Worm (Caenorhabditis elegans) whole organism, late embryonic: ENCODE data around the gene mup-4.

Source experiments
- Y22D7AL.16 ChIP-seq: sonication (generic microtip); optimal IDR thresholded peaks from 2 replicates; lab custom pipeline; 2016; ENCODE audit warnings: missing genetic modification characterization, missing compliant biosample characterization
- ama-1 ChIP-seq: fragments of 150-350 bp; optimal IDR thresholded peaks from 2 replicates; lab custom pipeline; 2014
- ceh-19 ChIP-seq: fragments of 200-800 bp; sonication (Bioruptor generic); optimal IDR thresholded peaks from 2 replicates; lab custom pipeline; 2018; ENCODE audit warnings: mild to moderate bottlenecking, missing genetic modification characterization, missing compliant biosample characterization
- ceh-9 ChIP-seq: sonication (generic microtip); optimal IDR thresholded peaks from 2 replicates; lab custom pipeline; 2016; ENCODE audit warnings: mild to moderate bottlenecking, missing genetic modification characterization, inconsistent platforms, missing compliant biosample characterization
- elt-2 ChIP-seq: sonication (generic microtip); optimal IDR thresholded peaks from 2 replicates; lab custom pipeline; 2016; ENCODE audit warnings: missing genetic modification reagents, missing genetic modification characterization, missing compliant biosample characterization
- pqm-1 ChIP-seq: sonication (generic microtip); optimal IDR thresholded peaks from 2 replicates; lab custom pipeline; 2016; ENCODE audit warnings: missing genetic modification characterization, missing compliant biosample characterization
- syd-9 ChIP-seq: sonication (generic microtip); optimal IDR thresholded peaks from 2 replicates; lab custom pipeline; 2016; ENCODE audit warnings: mild to moderate bottlenecking, missing genetic modification characterization, moderate library complexity, missing compliant biosample characterization

DNA sequence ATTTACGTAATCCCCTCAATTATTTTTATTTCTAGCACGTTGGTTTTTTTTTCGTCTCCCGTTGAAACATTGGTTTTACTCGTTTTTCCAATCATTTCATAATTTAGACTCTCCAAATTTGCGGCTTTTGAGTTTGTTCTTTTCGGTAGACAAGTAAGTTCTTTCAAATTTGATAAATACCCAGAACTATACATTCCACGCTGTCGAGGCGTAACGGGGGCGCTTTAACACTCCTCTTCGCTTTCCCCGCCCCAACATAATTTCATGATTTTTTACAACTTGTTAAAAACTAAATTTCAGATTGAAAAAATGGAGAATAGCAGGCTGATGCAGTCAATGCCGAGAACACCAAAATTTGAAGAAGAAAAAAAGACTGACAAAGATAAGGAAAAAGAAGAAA lies 32.3 kb downstream of the mup-4 start, which contains the start of gene Y69F12A.1:
- TF ChIP-seq syd-9 (no peak), Y22D7AL.16 (tag; lab: Kevin White, UChicago) (no peak), ceh-9 (no peak), pqm-1 (no peak), elt-2 (no peak), ama-1 (lab: Kevin White, UChicago) (no peak), ceh-19 (GFP tag; lab: Kevin White, UChicago) (no peak)
